Fruit fly (Drosophila melanogaster) whole organism, embryonic: ENCODE results near the gene uif.

Experiments used
- CG10366 ChIP-seq: fragments of 200-800 bp; sonication (Bioruptor generic); IDR thresholded peaks from 2 replicates; pipeline ENCODE4 v1.3.6; 2022; ENCODE audit warnings: missing biosample characterization, missing genetic modification characterization
- CG11085 ChIP-seq: fragments of 200-800 bp; sonication (Bioruptor generic); IDR thresholded peaks from 2 replicates; pipeline ENCODE4 v1.3.6; 2022; ENCODE audit warnings: missing biosample characterization, missing genetic modification characterization
- CG11093 ChIP-seq: fragments of 200-800 bp; sonication (Bioruptor generic); IDR thresholded peaks from 3 replicates; pipeline ENCODE4 v1.3.6; 2022; ENCODE audit warnings: missing biosample characterization, missing genetic modification characterization
- CG11504 ChIP-seq: fragments of 200-800 bp; sonication (Bioruptor generic); optimal IDR thresholded peaks from 3 replicates; lab custom pipeline; 2019; ENCODE audit warnings: missing biosample characterization, mild to moderate bottlenecking, missing genetic modification characterization, moderate library complexity
- CG12155 ChIP-seq: fragments of 200-800 bp; sonication (Bioruptor generic); optimal IDR thresholded peaks from 3 replicates; lab custom pipeline; 2016; ENCODE audit warnings: missing biosample characterization, missing genetic modification characterization
- CG1233 ChIP-seq: fragments of 200-800 bp; sonication (Bioruptor generic); optimal IDR thresholded peaks from 4 replicates; lab custom pipeline; 2018; ENCODE audit warnings: missing biosample characterization, mild to moderate bottlenecking, missing genetic modification characterization
- CG13775 ChIP-seq: fragments of 200-800 bp; sonication (Bioruptor generic); optimal IDR thresholded peaks from 3 replicates; lab custom pipeline; 2017; ENCODE audit warnings: missing biosample characterization, mild to moderate bottlenecking, missing genetic modification characterization
- CG14710 ChIP-seq: fragments of 200-800 bp; sonication (Bioruptor generic); optimal IDR thresholded peaks from 3 replicates; lab custom pipeline; 2019; ENCODE audit warnings: missing biosample characterization, mild to moderate bottlenecking, missing genetic modification characterization, moderate library complexity
- CG14965 ChIP-seq: fragments of 200-800 bp; sonication (Bioruptor generic); optimal IDR thresholded peaks from 2 replicates; lab custom pipeline; 2016; ENCODE audit warnings: missing biosample characterization, missing genetic modification characterization, borderline replicate concordance
- CG1602 ChIP-seq: fragments of 200-800 bp; sonication (Bioruptor generic); optimal IDR thresholded peaks from 3 replicates; lab custom pipeline; 2016; ENCODE audit warnings: missing biosample characterization, missing genetic modification characterization
- CG1647 ChIP-seq: fragments of 200-800 bp; sonication (Bioruptor generic); optimal IDR thresholded peaks from 3 replicates; lab custom pipeline; 2016; ENCODE audit warnings: missing biosample characterization, missing genetic modification characterization
- CG17186 ChIP-seq: fragments of 200-800 bp; sonication (Bioruptor generic); optimal IDR thresholded peaks from 3 replicates; lab custom pipeline; 2017; ENCODE audit warnings: missing biosample characterization, missing genetic modification reagents, missing genetic modification characterization
- CG17912 ChIP-seq: fragments of 200-800 bp; sonication (Bioruptor generic); optimal IDR thresholded peaks from 2 replicates; lab custom pipeline; 2018; ENCODE audit warnings: missing biosample characterization, mild to moderate bottlenecking, missing genetic modification characterization
- CG4282 ChIP-seq: fragments of 200-800 bp; sonication (Bioruptor generic); optimal IDR thresholded peaks from 2 replicates; lab custom pipeline; 2016; ENCODE audit warnings: missing biosample characterization, missing genetic modification characterization
- CG6813 ChIP-seq: fragments of 200-800 bp; sonication (Bioruptor generic); optimal IDR thresholded peaks from 2 replicates; lab custom pipeline; 2017; ENCODE audit warnings: missing biosample characterization, missing genetic modification characterization, mild to moderate bottlenecking, moderate library complexity, missing genetic modification reagents
- CG8281 ChIP-seq: fragments of 200-800 bp; sonication (Bioruptor generic); optimal IDR thresholded peaks from 2 replicates; lab custom pipeline; 2018; ENCODE audit warnings: missing biosample characterization, mild to moderate bottlenecking, missing genetic modification characterization, moderate library complexity
- CG8944 ChIP-seq: fragments of 200-800 bp; sonication (Bioruptor generic); optimal IDR thresholded peaks from 3 replicates; lab custom pipeline; 2016; ENCODE audit warnings: missing biosample characterization, missing genetic modification characterization
- Chrac-16 ChIP-seq: fragments of 200-800 bp; sonication (Bioruptor generic); optimal IDR thresholded peaks from 3 replicates; lab custom pipeline; 2016; ENCODE audit warnings: missing biosample characterization, missing genetic modification characterization
- CkIIα-i1 ChIP-seq: fragments of 200-800 bp; sonication (Bioruptor generic); IDR thresholded peaks from 2 replicates; pipeline ENCODE4 v1.3.6; 2022; ENCODE audit warnings: missing biosample characterization, missing genetic modification characterization
- D ChIP-seq, 2 experiments: fragments of 200-800 bp in 1 of 2; fragments of >200 bp in 1 of 2; sonication (Bioruptor generic) in 1 of 2; optimal IDR thresholded peaks; 2 replicates in 1 of 2; 3 replicates in 1 of 2; lab custom pipeline; 2017; ENCODE audit warnings: mild to moderate bottlenecking in 1 of 2, missing biosample characterization in 1 of 2, missing genetic modification characterization in 1 of 2, missing genetic modification reagents in 1 of 2
- Dref ChIP-seq: fragments of 200-800 bp; sonication (Bioruptor generic); IDR thresholded peaks from 2 replicates; pipeline ENCODE4 v1.3.6; 2022; ENCODE audit warnings: missing biosample characterization, missing genetic modification characterization
- Hey ChIP-seq: fragments of 200-800 bp; sonication (Bioruptor generic); optimal IDR thresholded peaks from 3 replicates; lab custom pipeline; 2018; ENCODE audit warnings: missing biosample characterization, mild to moderate bottlenecking, missing genetic modification characterization
- Hr51 ChIP-seq, 2 experiments: fragments of 200-800 bp; sonication (Bioruptor generic); optimal IDR thresholded peaks; 2 replicates in 1 of 2; 3 replicates in 1 of 2; lab custom pipeline; 2016 to 2018; ENCODE audit warnings: missing biosample characterization in 2 of 2, missing genetic modification characterization in 2 of 2, mild to moderate bottlenecking in 1 of 2, moderate library complexity in 1 of 2
- Lpt ChIP-seq: fragments of >200 bp; optimal IDR thresholded peaks from 2 replicates; lab custom pipeline; 2018; ENCODE audit warnings: missing biosample characterization, missing genetic modification characterization
- NC2β ChIP-seq: fragments of 200-800 bp; sonication (Bioruptor generic); optimal IDR thresholded peaks from 2 replicates; lab custom pipeline; 2016; ENCODE audit warnings: missing biosample characterization, missing genetic modification characterization
- NK7.1 ChIP-seq: fragments of 200-800 bp; sonication (Bioruptor generic); optimal IDR thresholded peaks from 3 replicates; lab custom pipeline; 2016; ENCODE audit warnings: missing biosample characterization, missing genetic modification characterization
- Opbp ChIP-seq: fragments of 200-800 bp; sonication (Bioruptor generic); IDR thresholded peaks from 3 replicates; pipeline ENCODE4 v1.3.6; 2022; ENCODE audit warnings: missing biosample characterization, missing genetic modification characterization; ENCODE audit not compliant: partially characterized antibody
- Optix ChIP-seq: fragments of 200-800 bp; sonication (Bioruptor generic); IDR thresholded peaks from 3 replicates; pipeline ENCODE4 v1.3.6; 2022; ENCODE audit warnings: missing biosample characterization, missing genetic modification characterization
- Ravus ChIP-seq: fragments of 200-800 bp; sonication (Bioruptor generic); IDR thresholded peaks from 2 replicates; pipeline ENCODE4 v1.3.6; 2022; ENCODE audit warnings: missing biosample characterization, missing genetic modification characterization
- az2 ChIP-seq: fragments of 200-800 bp; sonication (Bioruptor generic); optimal IDR thresholded peaks from 3 replicates; lab custom pipeline; 2016; ENCODE audit warnings: missing biosample characterization, missing genetic modification characterization
- br ChIP-seq: fragments of >200 bp; optimal IDR thresholded peaks from 2 replicates; lab custom pipeline; 2017
- chn ChIP-seq: fragments of 200-800 bp; sonication (Bioruptor generic); optimal IDR thresholded peaks from 2 replicates; lab custom pipeline; 2016; ENCODE audit warnings: missing biosample characterization, missing genetic modification characterization
- ci ChIP-seq: fragments of 200-800 bp; sonication (Bioruptor generic); IDR thresholded peaks from 3 replicates; pipeline ENCODE4 v1.3.6; 2022; ENCODE audit warnings: missing biosample characterization, missing genetic modification characterization
- fru ChIP-seq: fragments of >200 bp; optimal IDR thresholded peaks from 2 replicates; lab custom pipeline; 2017
- gsb ChIP-seq: fragments of 200-800 bp; sonication (Bioruptor generic); IDR thresholded peaks from 2 replicates; pipeline ENCODE4 v1.3.6; 2022; ENCODE audit warnings: missing biosample characterization, missing genetic modification characterization
- hkb ChIP-seq, 2 experiments: fragments of 200-800 bp in 1 of 2; fragments of >200 bp in 1 of 2; sonication (Bioruptor generic) in 1 of 2; IDR thresholded peaks in 1 of 2; optimal IDR thresholded peaks in 1 of 2; 2 replicates each; pipeline versions ENCODE4 v1.3.6 to Lab custom; 2017 to 2022; ENCODE audit warnings: missing biosample characterization in 1 of 2, missing genetic modification characterization in 1 of 2
- jigr1 ChIP-seq: fragments of 200-800 bp; sonication (Bioruptor generic); IDR thresholded peaks from 3 replicates; pipeline ENCODE4 v1.3.6; 2022; ENCODE audit warnings: missing biosample characterization, missing genetic modification characterization
- klu ChIP-seq: fragments of 200-800 bp; sonication (Bioruptor generic); IDR thresholded peaks from 2 replicates; pipeline ENCODE4 v1.3.6; 2022; ENCODE audit warnings: missing biosample characterization, missing genetic modification characterization
- lbe ChIP-seq: fragments of 200-800 bp; sonication (Bioruptor generic); optimal IDR thresholded peaks from 2 replicates; lab custom pipeline; 2016; ENCODE audit warnings: missing biosample characterization, mild to moderate bottlenecking, missing genetic modification characterization
- lilli ChIP-seq: fragments of 200-800 bp; sonication (Bioruptor generic); optimal IDR thresholded peaks from 3 replicates; lab custom pipeline; 2016; ENCODE audit warnings: missing biosample characterization, missing genetic modification characterization
- lov ChIP-seq, 2 experiments: fragments of 200-800 bp in 1 of 2; fragments of >200 bp in 1 of 2; sonication (Bioruptor generic) in 1 of 2; IDR thresholded peaks in 1 of 2; optimal IDR thresholded peaks in 1 of 2; 2 replicates in 1 of 2; 3 replicates in 1 of 2; pipeline versions ENCODE4 v1.3.6 to Lab custom; 2017 to 2022; ENCODE audit warnings: missing biosample characterization in 1 of 2, missing genetic modification characterization in 1 of 2
- prd ChIP-seq, 3 experiments: fragments of >200 bp in 2 of 3; fragments of 200-800 bp in 1 of 3; sonication (Bioruptor generic) in 1 of 3; optimal IDR thresholded peaks in 2 of 3; IDR thresholded peaks in 1 of 3; 2 replicates in 2 of 3; 3 replicates in 1 of 3; pipeline versions ENCODE4 v1.3.6 to Lab custom; 2017 to 2022; ENCODE audit warnings: missing biosample characterization in 1 of 3, missing genetic modification characterization in 1 of 3
- repo ChIP-seq: fragments of 200-800 bp; sonication (Bioruptor generic); optimal IDR thresholded peaks from 2 replicates; lab custom pipeline; 2016; ENCODE audit warnings: missing biosample characterization, missing genetic modification characterization
- run ChIP-seq: fragments of 200-800 bp; sonication (Bioruptor generic); optimal IDR thresholded peaks from 3 replicates; lab custom pipeline; 2018; ENCODE audit warnings: missing biosample characterization, mild to moderate bottlenecking, missing genetic modification characterization
- sim ChIP-seq: fragments of 200-800 bp; sonication (Bioruptor generic); IDR thresholded peaks from 2 replicates; pipeline ENCODE4 v1.3.6; 2022; ENCODE audit warnings: missing biosample characterization, missing genetic modification characterization
- slou ChIP-seq: fragments of 200-800 bp; sonication (Bioruptor generic); optimal IDR thresholded peaks from 3 replicates; lab custom pipeline; 2016; ENCODE audit warnings: missing biosample characterization, missing genetic modification characterization
- slp2 ChIP-seq: fragments of 200-800 bp; sonication (Bioruptor generic); optimal IDR thresholded peaks from 2 replicates; lab custom pipeline; 2016; ENCODE audit warnings: missing biosample characterization, missing genetic modification characterization
- sob ChIP-seq: fragments of 200-800 bp; sonication (Bioruptor generic); IDR thresholded peaks from 2 replicates; pipeline ENCODE4 v1.3.6; 2022; ENCODE audit warnings: missing biosample characterization, missing genetic modification characterization
- tgo ChIP-seq: fragments of 200-800 bp; sonication (Bioruptor generic); IDR thresholded peaks from 3 replicates; pipeline ENCODE4 v1.3.6; 2022; ENCODE audit warnings: missing biosample characterization, missing genetic modification characterization
- zen ChIP-seq: fragments of 200-800 bp; sonication (Bioruptor generic); optimal IDR thresholded peaks from 3 replicates; lab custom pipeline; 2018; ENCODE audit warnings: missing biosample characterization, mild to moderate bottlenecking, missing genetic modification characterization, moderate library complexity

Gene uif

dm6 chr2L:6950096-6950495 is 60.1 kb downstream of the uif start, which contains the start of the genes Gas41 and SA1 (continued):
- no peak for TF ChIP-seq prd (optimal IDR thresholded peaks at IDR 0.05; lab: Kevin White, UChicago)
- TF ChIP-seq prd (GFP tag; IDR thresholded peaks at IDR 0.05; lab: Robert Waterston, UW): peak; percentile 96
- TF ChIP-seq Ravus (GFP tag; lab: Robert Waterston, UW): no peak
- TF ChIP-seq Chrac-16: peak; percentile 93
- TF ChIP-seq CG11085 (GFP tag; lab: Robert Waterston, UW): peak; percentile 89
- peak; percentile 92 for TF ChIP-seq CG1602 (GFP tag; lab: Kevin White, UChicago)
- peak; percentile 88 for TF ChIP-seq ci (GFP tag; lab: Robert Waterston, UW)
- TF ChIP-seq CG8944 (GFP tag; lab: Kevin White, UChicago): no peak
- TF ChIP-seq CG10366 (GFP tag; lab: Robert Waterston, UW): no peak
- no peak for TF ChIP-seq sim (GFP tag; lab: Robert Waterston, UW)
- TF ChIP-seq NK7.1 (GFP tag; lab: Kevin White, UChicago): no peak
- peak; percentile 30 for TF ChIP-seq CG12155 (GFP tag; lab: Kevin White, UChicago)
- peak; percentile 96 for TF ChIP-seq CG14710
- peak; percentile 82 for TF ChIP-seq CG11093
- TF ChIP-seq CG1647: peak; percentile 10
- TF ChIP-seq CG4282: no peak
- TF ChIP-seq CG17912 (GFP tag; lab: Kevin White, UChicago): peak; percentile 26
- no peak for TF ChIP-seq Hr51 (GFP tag; optimal IDR thresholded peaks at IDR 0.05; lab: Kevin White, UChicago)
- 0 out of 3 replicates have a peak, but pooled peaks have one; percentile 42 for TF ChIP-seq Opbp (GFP tag; lab: Robert Waterston, UW)
- TF ChIP-seq chn: peak; percentile 63
- TF ChIP-seq Lpt: no peak
- TF ChIP-seq gsb (GFP tag; lab: Robert Waterston, UW): peak; percentile 63
- TF ChIP-seq CG17186 (GFP tag; lab: Kevin White, UChicago): peak; percentile 72
- TF ChIP-seq slp2 (GFP tag; lab: Kevin White, UChicago): no peak
- TF ChIP-seq lbe: peak; percentile 82
- TF ChIP-seq slou (GFP tag; lab: Kevin White, UChicago): no peak
- TF ChIP-seq CG1233 (GFP tag; lab: Kevin White, UChicago): peak; percentile 81
- peak; percentile 95 for TF ChIP-seq zen
- peak; percentile 76 for TF ChIP-seq Dref (GFP tag; lab: Robert Waterston, UW)
- TF ChIP-seq fru (lab: Kevin White, UChicago): no peak
- TF ChIP-seq jigr1 (GFP tag; lab: Robert Waterston, UW): peak; percentile 28; the same call in 1 of the 3 replicates
- no peak for TF ChIP-seq D (optimal IDR thresholded peaks at IDR 0.05; lab: Kevin White, UChicago)
- TF ChIP-seq D (GFP tag; optimal IDR thresholded peaks at IDR 0.05; lab: Kevin White, UChicago): peak; percentile 38
- no peak for TF ChIP-seq CkIIα-i1 (GFP tag; lab: Robert Waterston, UW)
- TF ChIP-seq CG6813 (GFP tag; lab: Kevin White, UChicago): peak; percentile 40
- TF ChIP-seq sob (GFP tag; lab: Robert Waterston, UW): no peak
- TF ChIP-seq br (lab: Kevin White, UChicago): no peak
- peak; percentile 46 for TF ChIP-seq Hey (tag; lab: Kevin White, UChicago)
- no peak for TF ChIP-seq Optix (GFP tag; lab: Robert Waterston, UW)
- TF ChIP-seq klu (GFP tag; lab: Robert Waterston, UW): no peak
- peak; percentile 89 for TF ChIP-seq lilli
- TF ChIP-seq repo (GFP tag; lab: Kevin White, UChicago): no peak
- TF ChIP-seq az2: peak; percentile 70
- TF ChIP-seq lov (optimal IDR thresholded peaks at IDR 0.05; lab: Kevin White, UChicago): no peak
- 0 out of 3 replicates have a peak, but pooled peaks have one; percentile 65 for TF ChIP-seq lov (GFP tag; IDR thresholded peaks at IDR 0.05; lab: Robert Waterston, UW)
- peak; percentile 66 for TF ChIP-seq run (tag; lab: Kevin White, UChicago)
- TF ChIP-seq CG14965 (GFP tag; lab: Kevin White, UChicago): no peak
- TF ChIP-seq NC2β: peak; percentile 57
- TF ChIP-seq tgo: no peak
- no peak for TF ChIP-seq CG11504 (tag; lab: Kevin White, UChicago)
- TF ChIP-seq CG13775 (GFP tag; lab: Kevin White, UChicago): peak; percentile 100
- peak; percentile 73 for TF ChIP-seq CG8281 (tag; lab: Kevin White, UChicago)
- no peak for TF ChIP-seq hkb (optimal IDR thresholded peaks at IDR 0.05; lab: Kevin White, UChicago)
- no peak for TF ChIP-seq hkb (GFP tag; IDR thresholded peaks at IDR 0.05; lab: Robert Waterston, UW)
